Fruit fly (Drosophila melanogaster): Measurements from ENCODE around the gene CG10077.

The CG10077 gene

DNA sequence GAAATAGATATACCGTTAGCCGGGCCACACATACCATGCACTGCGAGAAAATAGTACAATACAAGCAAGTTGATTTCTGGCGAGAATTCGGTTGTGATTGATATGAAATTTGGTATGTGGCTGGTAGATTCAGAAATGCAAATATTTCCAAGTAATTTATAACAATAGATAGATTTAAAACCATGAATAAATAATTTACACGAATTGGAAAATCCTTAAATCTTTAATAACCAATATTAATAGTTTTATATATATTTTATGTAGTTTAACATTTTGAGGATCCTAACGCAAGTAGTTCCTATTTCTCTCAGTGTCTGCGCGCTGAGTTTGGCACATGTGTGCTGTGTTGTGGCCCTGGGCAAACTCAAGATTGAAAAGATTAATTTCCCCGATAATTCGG lies 26.1 kb upstream of the CG10077 start (continued):
- peak; percentile 54 for TF ChIP-seq CG1603 (tag; optimal IDR thresholded peaks at IDR 0.05)
- TF ChIP-seq shn (GFP tag; optimal IDR thresholded peaks at IDR 0.05) = no peak
- no peak for TF ChIP-seq Lpt (GFP tag; optimal IDR thresholded peaks at IDR 0.05)
- TF ChIP-seq vfl (GFP tag; optimal IDR thresholded peaks at IDR 0.05) = no peak
- no peak for TF ChIP-seq br (optimal IDR thresholded peaks at IDR 0.05)
- peak; percentile 58 for TF ChIP-seq CG8388 (GFP tag; optimal IDR thresholded peaks at IDR 0.05)
- TF ChIP-seq CG9876 (GFP tag; optimal IDR thresholded peaks at IDR 0.05) = no peak
- no peak for TF ChIP-seq Awh (GFP tag; IDR thresholded peaks at IDR 0.05)
- peak; percentile 33 for TF ChIP-seq Usf (GFP tag; optimal IDR thresholded peaks at IDR 0.05)
- TF ChIP-seq gfzf (GFP tag; optimal IDR thresholded peaks at IDR 0.05) = no peak
- TF ChIP-seq E2f1 (GFP tag; IDR thresholded peaks at IDR 0.05) = 0 out of 2 replicates have a peak, but pooled peaks have one; percentile 42
- TF ChIP-seq kay (GFP tag; optimal IDR thresholded peaks at IDR 0.05) = no peak
- TF ChIP-seq CG8290 (GFP tag; optimal IDR thresholded peaks at IDR 0.05) = peak; percentile 13
- peak in 1 of 2 experiments; percentile 18 for TF ChIP-seq CG8290 (tag; optimal IDR thresholded peaks at IDR 0.05)
- no peak for TF ChIP-seq stwl (tag; optimal IDR thresholded peaks at IDR 0.05)
- TF ChIP-seq Sry-β (GFP tag; optimal IDR thresholded peaks at IDR 0.05) = no peak
- no peak for TF ChIP-seq CG4282 (GFP tag; optimal IDR thresholded peaks at IDR 0.05)
- TF ChIP-seq CG2889 (GFP tag; IDR thresholded peaks at IDR 0.05) = no peak
- no peak for TF ChIP-seq unc-4 (GFP tag; IDR thresholded peaks at IDR 0.05; ENCODE audit: partially characterized antibody)
- TF ChIP-seq cas (GFP tag; IDR thresholded peaks at IDR 0.05) = no peak
- TF ChIP-seq bbx (GFP tag; IDR thresholded peaks at IDR 0.05; ENCODE audit: partially characterized antibody) = no peak
- peak; percentile 2 for TF ChIP-seq CG12942 (GFP tag; optimal IDR thresholded peaks at IDR 0.05)
- no peak for TF ChIP-seq maf-S (GFP tag; optimal IDR thresholded peaks at IDR 0.05)
- no peak for TF ChIP-seq grn (GFP tag; optimal IDR thresholded peaks at IDR 0.05)
- TF ChIP-seq ken (GFP tag; IDR thresholded peaks at IDR 0.05) = 0 out of 3 replicates have a peak, but pooled peaks have one; percentile 27
- TF ChIP-seq CG31224 (GFP tag; IDR thresholded peaks at IDR 0.05) = no peak
- TF ChIP-seq HmgZ (tag; optimal IDR thresholded peaks at IDR 0.05) = no peak
- peak; percentile 92 for TF ChIP-seq twi (tag; optimal IDR thresholded peaks at IDR 0.05)
- no peak for TF ChIP-seq CG7745 (tag; optimal IDR thresholded peaks at IDR 0.05)
- TF ChIP-seq stc (GFP tag; IDR thresholded peaks at IDR 0.05) = peak; percentile 40; the same call in 1 of the 2 replicates
- peak; percentile 68 for TF ChIP-seq Ssrp (tag; optimal IDR thresholded peaks at IDR 0.05)
- peak; percentile 68 for TF ChIP-seq CG8924 (tag; optimal IDR thresholded peaks at IDR 0.05)
- TF ChIP-seq fd96Cb (tag; optimal IDR thresholded peaks at IDR 0.05) = peak; percentile 31
- TF ChIP-seq CG31388 (GFP tag; optimal IDR thresholded peaks at IDR 0.05) = no peak
- TF ChIP-seq CG5953 (GFP tag; IDR thresholded peaks at IDR 0.05) = no peak
- TF ChIP-seq CG6791 (GFP tag; IDR thresholded peaks at IDR 0.05; ENCODE audit: partially characterized antibody) = 0 out of 3 replicates have a peak, but pooled peaks have one; percentile 10
- TF ChIP-seq onecut (GFP tag; IDR thresholded peaks at IDR 0.05) = peak; percentile 38; the same call in 1 of the 2 replicates
- no peak for TF ChIP-seq gcm2 (GFP tag; optimal IDR thresholded peaks at IDR 0.05)
- no peak for TF ChIP-seq Oaz (GFP tag; IDR thresholded peaks at IDR 0.05)
- TF ChIP-seq jing (GFP tag; optimal IDR thresholded peaks at IDR 0.05) = no peak
- TF ChIP-seq wek (GFP tag; optimal IDR thresholded peaks at IDR 0.05) = no peak
- no peak for TF ChIP-seq caup (GFP tag; optimal IDR thresholded peaks at IDR 0.05; ENCODE audit: severe bottlenecking)
- TF ChIP-seq CG3847 (GFP tag; IDR thresholded peaks at IDR 0.05) = no peak
- TF ChIP-seq Abd-B (GFP tag; optimal IDR thresholded peaks at IDR 0.05) = no peak
- no peak for TF ChIP-seq Fer1 (GFP tag; optimal IDR thresholded peaks at IDR 0.05)
- TF ChIP-seq CG18476 (GFP tag; optimal IDR thresholded peaks at IDR 0.05) = no peak
- TF ChIP-seq CG17568 (GFP tag; optimal IDR thresholded peaks at IDR 0.05) = no peak
- peak; percentile 47 for TF ChIP-seq oc (tag; optimal IDR thresholded peaks at IDR 0.05)
- no peak for TF ChIP-seq Bgb (GFP tag; IDR thresholded peaks at IDR 0.05; ENCODE audit: partially characterized antibody)
- TF ChIP-seq ac (GFP tag; optimal IDR thresholded peaks at IDR 0.05) = peak; percentile 66
- no peak for TF ChIP-seq otp (GFP tag; IDR thresholded peaks at IDR 0.05)
- no peak for TF ChIP-seq NC2β (GFP tag; optimal IDR thresholded peaks at IDR 0.05)

All from whole organism, embryonic.